Worm (Caenorhabditis elegans): ENCODE results near the gene fbxb-92.

Gene fbxb-92

ce11 chrII:3777802-3778201 is 30.5 kb upstream of the fbxb-92 start:
- TF ChIP-seq nhr-237 (tag; optimal IDR thresholded peaks at IDR 0.05) = no peak
- no peak for TF ChIP-seq ama-1 (optimal IDR thresholded peaks at IDR 0.05)
- no peak for TF ChIP-seq skn-1 (tag; optimal IDR thresholded peaks at IDR 0.05)
- no peak for TF ChIP-seq T20F7.1 (GFP tag; optimal IDR thresholded peaks at IDR 0.05)
- no peak for TF ChIP-seq mxl-2 (GFP tag; conservative IDR thresholded peaks at IDR 0.05)
- TF ChIP-seq nhr-76 (tag; optimal IDR thresholded peaks at IDR 0.05) = no peak
- no peak for TF ChIP-seq hlh-30 (tag; optimal IDR thresholded peaks at IDR 0.05; ENCODE audit: insufficient read depth)
- TF ChIP-seq Y75B8A.6 (GFP tag; IDR thresholded peaks at IDR 0.05) = no peak
- TF ChIP-seq zag-1 (tag; optimal IDR thresholded peaks at IDR 0.05) = no peak
- no peak for TF ChIP-seq ztf-11 (tag; optimal IDR thresholded peaks at IDR 0.05)
- no peak for TF ChIP-seq dpl-1 (GFP tag; optimal IDR thresholded peaks at IDR 0.05)
- no peak for TF ChIP-seq spr-3 (GFP tag; optimal IDR thresholded peaks at IDR 0.05)
- no peak for TF ChIP-seq ZK546.5 (tag; optimal IDR thresholded peaks at IDR 0.05)
- TF ChIP-seq nhr-42 (GFP tag; IDR thresholded peaks at IDR 0.05) = no peak
- TF ChIP-seq F10B5.3 (tag; optimal IDR thresholded peaks at IDR 0.05) = no peak
- TF ChIP-seq hlh-11 (tag; optimal IDR thresholded peaks at IDR 0.05) = no peak
- TF ChIP-seq mdl-1 (tag; optimal IDR thresholded peaks at IDR 0.05) = no peak
- TF ChIP-seq unc-62 (GFP tag; optimal IDR thresholded peaks at IDR 0.05 in 1 of 2) = no peak
- no peak for TF ChIP-seq unc-62 (tag; optimal IDR thresholded peaks at IDR 0.05)

- TF ChIP-seq lsy-2 (tag; optimal IDR thresholded peaks at IDR 0.05) (no peak), hif-1 (tag; optimal IDR thresholded peaks at IDR 0.05) (no peak)
These were observed 28.4 kb upstream of the fbxb-92 start, which contains the start of gene T24E12.3 for ce11 chrII:3775719-3776118. T24E12.3 (plus strand) TSS chrII:3776019.

DNA sequence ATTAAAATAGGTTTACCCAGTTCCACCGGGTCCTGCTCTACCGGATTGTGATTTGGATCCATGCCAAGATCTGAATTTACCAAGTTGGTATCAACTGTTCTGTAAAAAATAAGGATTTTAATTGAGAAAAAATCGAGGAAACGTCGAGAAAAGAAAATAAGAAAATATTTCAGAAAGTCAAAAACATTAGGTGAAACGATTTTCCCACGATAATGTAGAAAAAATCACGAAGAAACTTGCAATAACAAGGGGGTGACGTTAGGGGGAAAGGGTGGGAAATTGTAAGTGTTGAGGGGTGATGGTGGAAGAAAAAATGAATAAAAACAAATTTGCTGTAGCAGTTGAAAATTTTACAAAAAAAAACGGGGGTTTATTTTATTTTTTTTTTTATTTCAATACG is 25.8 kb upstream of the fbxb-92 start, which contains the start of gene T24E12.10:
T24E12.10 (minus strand) TSS at position 101 of the 400 bp plus-strand sequence.
- TF ChIP-seq snpc-4 (tag; optimal IDR thresholded peaks at IDR 0.05) (no peak), unc-62 (GFP tag; optimal IDR thresholded peaks at IDR 0.05 in 1 of 2) (peak in 1 of 2 experiments; percentile 80), unc-62 (tag; optimal IDR thresholded peaks at IDR 0.05) (no peak)

- TF ChIP-seq pqm-1 (tag; optimal IDR thresholded peaks at IDR 0.05) = no peak
- TF ChIP-seq mdl-1 (tag; optimal IDR thresholded peaks at IDR 0.05) = no peak
- TF ChIP-seq skn-1 (tag; optimal IDR thresholded peaks at IDR 0.05) = no peak
- no peak for TF ChIP-seq duxl-1 (tag; optimal IDR thresholded peaks at IDR 0.05; ENCODE audit: poor library complexity)
- no peak for TF ChIP-seq nhr-6 (tag; optimal IDR thresholded peaks at IDR 0.05)
- no peak for TF ChIP-seq zfp-3 (GFP tag; conservative IDR thresholded peaks at IDR 0.05)
- TF ChIP-seq madf-9 (GFP tag; conservative IDR thresholded peaks at IDR 0.05) = no peak
- peak in 1 of 2 experiments; percentile 94 for TF ChIP-seq unc-62 (GFP tag; optimal IDR thresholded peaks at IDR 0.05 in 1 of 2)
- TF ChIP-seq unc-62 (tag; optimal IDR thresholded peaks at IDR 0.05) = no peak
- TF ChIP-seq nhr-11 (tag; optimal IDR thresholded peaks at IDR 0.05) = no peak
- no peak for TF ChIP-seq nhr-111 (GFP tag; optimal IDR thresholded peaks at IDR 0.05)
- no peak for TF ChIP-seq arid-1 (GFP tag; conservative IDR thresholded peaks at IDR 0.05)
- TF ChIP-seq nhr-41 (GFP tag; IDR thresholded peaks at IDR 0.05) = no peak
- TF ChIP-seq snpc-4 (tag; optimal IDR thresholded peaks at IDR 0.05) = no peak
- peak; percentile 32 for TF ChIP-seq aha-1 (tag)
- TF ChIP-seq rbr-2 (tag; optimal IDR thresholded peaks at IDR 0.05) = no peak
- no peak for TF ChIP-seq daf-19 (GFP tag; conservative IDR thresholded peaks at IDR 0.05)
These were observed 24.3 kb upstream of the fbxb-92 start for ce11 chrII:3771640-3772039.

- TF ChIP-seq ceh-32 (tag; optimal IDR thresholded peaks at IDR 0.05; ENCODE audit: poor library complexity) = no peak
- TF ChIP-seq ctbp-1 (GFP tag; IDR thresholded peaks at IDR 0.05) = no peak
- no peak for TF ChIP-seq nhr-48 (tag; optimal IDR thresholded peaks at IDR 0.05)
- no peak for TF ChIP-seq Y75B8A.6 (GFP tag; IDR thresholded peaks at IDR 0.05)
These were observed 17.2 kb upstream of the fbxb-92 start, which contains the start of gene srx-112 for ce11 chrII:3764486-3764885. srx-112 (minus strand) TSS chrII:3764586.
